Fruit fly (Drosophila melanogaster): ENCODE measurements around the gene Ccp84Ab.

The Ccp84Ab gene

dm6 chr3R:6664371-6665116, 38.1 kb downstream of the Ccp84Ab start (continued):
- TF ChIP-seq Eip93F (GFP tag; optimal IDR thresholded peaks at IDR 0.05) = no peak
- no peak for TF ChIP-seq pdm3 (GFP tag; optimal IDR thresholded peaks at IDR 0.05)
- TF ChIP-seq acj6 (GFP tag; optimal IDR thresholded peaks at IDR 0.05) = no peak
- peak in 1 of 2 experiments; percentile 15 for TF ChIP-seq ss (GFP tag; optimal IDR thresholded peaks at IDR 0.05)
- TF ChIP-seq svp (GFP tag) = peak; percentile 54
- no peak for TF ChIP-seq Ets96B (tag; optimal IDR thresholded peaks at IDR 0.05)
- no peak for TF ChIP-seq CG11902 (GFP tag; optimal IDR thresholded peaks at IDR 0.05)
- TF ChIP-seq OdsH (GFP tag; optimal IDR thresholded peaks at IDR 0.05) = peak; percentile 10
- TF ChIP-seq CG3032 (tag; optimal IDR thresholded peaks at IDR 0.05) = no peak
- no peak for TF ChIP-seq Gug (GFP tag; IDR thresholded peaks at IDR 0.05)
- TF ChIP-seq Eip78C (GFP tag) = peak; percentile 59
- TF ChIP-seq CG7368 (GFP tag; optimal IDR thresholded peaks at IDR 0.05) = no peak
- TF ChIP-seq CG4318 (GFP tag; optimal IDR thresholded peaks at IDR 0.05) = peak; percentile 75
- TF ChIP-seq topi (GFP tag; optimal IDR thresholded peaks at IDR 0.05) = no peak
- TF ChIP-seq dsx (GFP tag; optimal IDR thresholded peaks at IDR 0.05; ENCODE audit: poor library complexity, severe bottlenecking) = no peak
- TF ChIP-seq CG8632 (GFP tag; optimal IDR thresholded peaks at IDR 0.05) = no peak
- no peak for TF ChIP-seq CG34406 (GFP tag; optimal IDR thresholded peaks at IDR 0.05)
- no peak for TF ChIP-seq Sox14 (GFP tag; optimal IDR thresholded peaks at IDR 0.05)
- TF ChIP-seq CG32006 (GFP tag; optimal IDR thresholded peaks at IDR 0.05) = peak; percentile 83
- TF ChIP-seq Met (GFP tag; optimal IDR thresholded peaks at IDR 0.05) = no peak
- TF ChIP-seq vri (GFP tag; optimal IDR thresholded peaks at IDR 0.05) = no peak
- no peak for TF ChIP-seq cyc (GFP tag; optimal IDR thresholded peaks at IDR 0.05)
- TF ChIP-seq esn (GFP tag; optimal IDR thresholded peaks at IDR 0.05) = no peak
- TF ChIP-seq fd85E (GFP tag; optimal IDR thresholded peaks at IDR 0.05) = no peak

dm6 chr3R:6663289-6663666, 39.4 kb downstream of the Ccp84Ab start:
- TF ChIP-seq fkh (GFP tag; optimal IDR thresholded peaks at IDR 0.05) = no peak
- TF ChIP-seq CG9139 (GFP tag; optimal IDR thresholded peaks at IDR 0.05) = no peak
- TF ChIP-seq CG34406 (GFP tag; optimal IDR thresholded peaks at IDR 0.05) = no peak
- TF ChIP-seq Eip78C (GFP tag) = no peak
- TF ChIP-seq CG6808 (GFP tag; optimal IDR thresholded peaks at IDR 0.05) = no peak
- no peak for TF ChIP-seq spab (GFP tag; optimal IDR thresholded peaks at IDR 0.05)
- no peak for TF ChIP-seq CG15336 (GFP tag; IDR thresholded peaks at IDR 0.05)
- TF ChIP-seq esn (GFP tag; optimal IDR thresholded peaks at IDR 0.05) = no peak
- no peak for TF ChIP-seq Hr39 (GFP tag; optimal IDR thresholded peaks at IDR 0.05)
- no peak for TF ChIP-seq Sox15 (GFP tag; optimal IDR thresholded peaks at IDR 0.05)
- TF ChIP-seq CG1621 (tag; optimal IDR thresholded peaks at IDR 0.05) = no peak
- no peak for TF ChIP-seq CG8319 (GFP tag; optimal IDR thresholded peaks at IDR 0.05)

- TF ChIP-seq CG3032 (tag; optimal IDR thresholded peaks at IDR 0.05) (no peak), CG9139 (GFP tag; optimal IDR thresholded peaks at IDR 0.05) (no peak), achi (GFP tag; optimal IDR thresholded peaks at IDR 0.05) (no peak), Sox15 (GFP tag; optimal IDR thresholded peaks at IDR 0.05) (no peak), Blimp-1 (GFP tag; optimal IDR thresholded peaks at IDR 0.05) (no peak)
Observed at dm6 chr3R:6662613-6663288, 39.9 kb downstream of the Ccp84Ab start.

- TF ChIP-seq esn (GFP tag; optimal IDR thresholded peaks at IDR 0.05) (peak; percentile 10), Blimp-1 (GFP tag; optimal IDR thresholded peaks at IDR 0.05) (no peak), CG3032 (tag; optimal IDR thresholded peaks at IDR 0.05) (peak; percentile 8), CG15336 (GFP tag; IDR thresholded peaks at IDR 0.05) (0 out of 2 replicates have a peak, but pooled peaks have one; percentile 16), CG8632 (GFP tag; optimal IDR thresholded peaks at IDR 0.05) (no peak)
Observed at dm6 chr3R:6659941-6660340, 42.7 kb downstream of the Ccp84Ab start, which contains the start of gene agt. Gene agt, minus strand, starts transcription at chr3R:6660100.

Data from whole organism, prepupa.